Worm (Caenorhabditis elegans): ENCODE results near the gene W02H3.3.

W02H3.3 gene

ce11 chrX:11093985-11094593 lies 3.9 kb downstream of the W02H3.3 start (continued):
- TF ChIP-seq mdl-1 (tag; optimal IDR thresholded peaks at IDR 0.05) = peak; percentile 94 to 97
- no peak; the same call in 1 of the 2 replicates for TF ChIP-seq Y48G9A.11 (GFP tag; IDR thresholded peaks at IDR 0.05)
- TF ChIP-seq nhr-76 (tag; optimal IDR thresholded peaks at IDR 0.05) = peak; percentile 88
- peak; percentile 97 for TF ChIP-seq lin-1 (GFP tag; IDR thresholded peaks at IDR 0.05)
- TF ChIP-seq madf-5 (GFP tag; IDR thresholded peaks at IDR 0.05) = peak; percentile 74 to 93
- TF ChIP-seq nhr-237 (tag; optimal IDR thresholded peaks at IDR 0.05) = peak; percentile 98
- peak; percentile 99 for TF ChIP-seq daf-19 (GFP tag; conservative IDR thresholded peaks at IDR 0.05)
- peak; percentile 98 for TF ChIP-seq ces-1 (GFP tag; optimal IDR thresholded peaks at IDR 0.05)
- peak; percentile 97 for TF ChIP-seq nhr-11 (tag; optimal IDR thresholded peaks at IDR 0.05)
- TF ChIP-seq nhr-28 (tag; optimal IDR thresholded peaks at IDR 0.05) = peak; percentile 98
- peak; percentile 100 for TF ChIP-seq dve-1 (tag; optimal IDR thresholded peaks at IDR 0.05; ENCODE audit: insufficient read depth)
- peak; percentile 98 for TF ChIP-seq Y105C5A.15 (GFP tag; IDR thresholded peaks at IDR 0.05)
- peak; percentile 31 for TF ChIP-seq snpc-4 (tag; optimal IDR thresholded peaks at IDR 0.05)
- TF ChIP-seq dpl-1 (GFP tag; optimal IDR thresholded peaks at IDR 0.05) = peak; percentile 82
- peak; percentile 94 for TF ChIP-seq ZK337.2 (GFP tag; IDR thresholded peaks at IDR 0.05)
- peak; percentile 82 for TF ChIP-seq lin-15B (tag; optimal IDR thresholded peaks at IDR 0.05)
- peak; percentile 98 for TF ChIP-seq mes-2 (tag; optimal IDR thresholded peaks at IDR 0.05; ENCODE audit: poor library complexity, severe bottlenecking)
- peak; percentile 100 for TF ChIP-seq nhr-77 (tag; optimal IDR thresholded peaks at IDR 0.05)
- TF ChIP-seq cey-2 (tag; optimal IDR thresholded peaks at IDR 0.05; ENCODE audit: borderline replicate concordance, insufficient read depth) = peak; percentile 61
- peak; percentile 100 for TF ChIP-seq jun-1 (tag; optimal IDR thresholded peaks at IDR 0.05)
- peak; percentile 72 to 100 for TF ChIP-seq unc-62 (GFP tag; optimal IDR thresholded peaks at IDR 0.05 in 1 of 2)
- peak; percentile 69 for TF ChIP-seq unc-62 (tag; optimal IDR thresholded peaks at IDR 0.05)
- TF ChIP-seq attf-4 (tag; optimal IDR thresholded peaks at IDR 0.05) = peak; percentile 78
- 0 out of 2 replicates have a peak, but pooled peaks have one; percentile 81 for TF ChIP-seq F44E2.7 (GFP tag; IDR thresholded peaks at IDR 0.05)
- TF ChIP-seq T26A8.4 (GFP tag; IDR thresholded peaks at IDR 0.05) = peak; percentile 100
- peak; percentile 96 for TF ChIP-seq arid-1 (GFP tag; conservative IDR thresholded peaks at IDR 0.05)
- TF ChIP-seq vab-7 (GFP tag; IDR thresholded peaks at IDR 0.05) = peak; percentile 99
- TF ChIP-seq R02D3.7 (tag; optimal IDR thresholded peaks at IDR 0.05) = peak; percentile 36
- TF ChIP-seq lin-38 (GFP tag; IDR thresholded peaks at IDR 0.05) = peak; percentile 91
- TF ChIP-seq F37D6.2 (tag; optimal IDR thresholded peaks at IDR 0.05) = peak; percentile 100
- TF ChIP-seq nhr-42 (GFP tag; IDR thresholded peaks at IDR 0.05) = peak; percentile 100
- peak; percentile 100 for TF ChIP-seq mep-1 (tag; optimal IDR thresholded peaks at IDR 0.05)
- peak; percentile 100 for TF ChIP-seq nhr-10 (tag; optimal IDR thresholded peaks at IDR 0.05)
- peak; percentile 100 for TF ChIP-seq fkh-10 (GFP tag; optimal IDR thresholded peaks at IDR 0.05)
- TF ChIP-seq lim-7 (GFP tag; IDR thresholded peaks at IDR 0.05) = peak; percentile 72
- TF ChIP-seq tag-97 (GFP tag; IDR thresholded peaks at IDR 0.05) = peak; percentile 97
- peak; percentile 98 for TF ChIP-seq Y5F2A.4 (GFP tag; optimal IDR thresholded peaks at IDR 0.05)
- peak; percentile 90 for TF ChIP-seq zfp-2 (tag; optimal IDR thresholded peaks at IDR 0.05)
- TF ChIP-seq dmd-9 (GFP tag; IDR thresholded peaks at IDR 0.05) = peak; percentile 95
- no peak for TF ChIP-seq set-16 (GFP tag; IDR thresholded peaks at IDR 0.05)
- peak; percentile 74 for TF ChIP-seq nhr-111 (GFP tag; optimal IDR thresholded peaks at IDR 0.05)
- TF ChIP-seq F49E8.2 (tag; optimal IDR thresholded peaks at IDR 0.05; ENCODE audit: borderline replicate concordance) = peak; percentile 70
- TF ChIP-seq lin-29 (GFP tag; IDR thresholded peaks at IDR 0.05) = peak; percentile 99
- TF ChIP-seq ceh-82 (tag; optimal IDR thresholded peaks at IDR 0.05) = peak; percentile 90
- TF ChIP-seq saeg-2 (GFP tag; IDR thresholded peaks at IDR 0.05) = peak; percentile 99
- TF ChIP-seq nhr-102 (tag; optimal IDR thresholded peaks at IDR 0.05) = peak; percentile 100
- TF ChIP-seq ceh-62 (tag; optimal IDR thresholded peaks at IDR 0.05) = peak; percentile 28
- TF ChIP-seq ceh-28 (tag; optimal IDR thresholded peaks at IDR 0.05) = peak; percentile 100
- TF ChIP-seq nhr-6 (tag; optimal IDR thresholded peaks at IDR 0.05) = peak; percentile 99
- peak; percentile 97 to 99 for TF ChIP-seq daf-16 (GFP tag; optimal IDR thresholded peaks at IDR 0.05)
- peak; percentile 98 for TF ChIP-seq daf-16 (tag; optimal IDR thresholded peaks at IDR 0.05)

Measured in whole organism, L4 larva.